Worm (Caenorhabditis elegans) whole organism, L2 larva: ENCODE data around the gene F31F6.1.

Experiments
- Y55F3AM.14 ChIP-seq: fragments of 200-800 bp; sonication (Bioruptor generic); optimal IDR thresholded peaks from 2 replicates; lab custom pipeline; 2018; ENCODE audit warnings: mild to moderate bottlenecking, missing genetic modification characterization, missing compliant biosample characterization
- mdl-1 ChIP-seq, 2 experiments: fragments of 150-350 bp in 1 of 2; sonication (generic microtip) in 1 of 2; optimal IDR thresholded peaks; 2 replicates each; lab custom pipeline; 2017; ENCODE audit warnings: missing biosample characterization in 2 of 2, missing genetic modification characterization in 2 of 2

DNA sequence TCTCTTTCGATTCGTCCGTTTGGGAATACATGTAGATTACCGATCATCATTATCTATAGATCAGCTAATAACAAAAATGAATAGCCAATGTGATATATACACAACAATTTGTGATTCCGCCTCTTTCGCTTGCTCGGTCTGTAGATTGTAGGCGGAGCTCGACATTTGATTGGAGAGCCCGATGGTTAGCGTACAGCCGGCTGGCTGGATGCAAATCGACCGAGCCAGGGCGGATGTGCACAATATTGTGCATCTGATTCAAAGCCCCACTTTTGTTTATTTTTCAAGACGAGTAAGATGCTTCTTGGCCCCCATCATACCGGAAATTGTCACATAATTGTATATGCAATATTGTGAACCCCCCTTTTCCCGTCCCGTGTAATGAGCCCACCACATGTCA, 6.3 kb downstream of the F31F6.1 start, which contains the start of gene dmd-4:
- TF ChIP-seq Y55F3AM.14 (GFP tag; lab: Kevin White, UChicago) (no peak), mdl-1 (tag; optimal IDR thresholded peaks at IDR 0.05; lab: Kevin White, UChicago) (no peak)
